Worm (Caenorhabditis elegans) whole organism, early embryonic: ENCODE data around the gene T04C12.8.

ENCODE experiments used
- B0310.2 ChIP-seq: sonication (generic microtip); optimal IDR thresholded peaks from 2 replicates; lab custom pipeline; 2016; ENCODE audit warnings: mild to moderate bottlenecking, missing genetic modification characterization, missing compliant biosample characterization
- ceh-36 ChIP-seq: sonication (generic microtip); optimal IDR thresholded peaks from 2 replicates; lab custom pipeline; 2016; ENCODE audit warnings: missing genetic modification characterization, inconsistent platforms, missing compliant biosample characterization
- hmg-4 ChIP-seq: fragments of 200-800 bp; sonication (Bioruptor generic); optimal IDR thresholded peaks from 2 replicates; lab custom pipeline; 2018; ENCODE audit warnings: mild to moderate bottlenecking, missing genetic modification characterization, missing compliant biosample characterization

DNA sequence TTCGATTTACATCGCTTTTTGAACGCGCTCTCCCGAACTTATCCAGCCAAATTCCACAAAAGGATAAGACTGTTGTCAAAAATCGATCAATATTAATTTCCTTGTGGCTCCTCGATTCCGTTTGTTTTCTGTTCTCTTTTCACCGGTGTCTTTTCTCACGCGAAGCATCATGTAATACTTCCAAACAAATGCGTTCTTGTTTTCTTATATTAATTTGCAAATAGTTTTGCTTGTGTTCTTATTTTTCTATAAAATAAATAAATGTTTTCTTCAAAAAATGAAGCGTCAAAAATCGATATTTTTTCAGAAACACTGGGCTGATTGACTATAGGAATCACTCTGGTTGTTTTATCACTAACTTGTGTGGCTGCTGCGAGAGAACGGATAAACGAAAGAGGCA, 44.4 kb upstream of the T04C12.8 start, which contains the start of gene math-33:
- TF ChIP-seq hmg-4: no peak
- no peak for TF ChIP-seq B0310.2 (tag; lab: Kevin White, UChicago)
- TF ChIP-seq ceh-36 (tag; lab: Kevin White, UChicago): no peak
